Worm (Caenorhabditis elegans) whole organism, midembryonic: ENCODE results near the gene sgk-1.
A peak's percentile ranks its signal among the peaks of the same experiment; 100 is the strongest.

Source experiments
- T22C8.4 ChIP-seq: fragments of 200-800 bp; sonication (Bioruptor generic); IDR thresholded peaks from 2 replicates; pipeline ENCODE4 v1.3.6; 2022; ENCODE audit warnings: missing genetic modification characterization, missing compliant biosample characterization
- cog-1 ChIP-seq: sonication (generic microtip); optimal IDR thresholded peaks from 2 replicates; lab custom pipeline; 2016; ENCODE audit warnings: missing genetic modification characterization, missing compliant biosample characterization
- flt-1 ChIP-seq: fragments of 200-800 bp; sonication (Bioruptor generic); IDR thresholded peaks from 2 replicates; pipeline ENCODE4 v1.3.6; 2022; ENCODE audit warnings: missing genetic modification characterization, missing compliant biosample characterization
- klf-2 ChIP-seq: fragments of 200-800 bp; sonication (Bioruptor generic); conservative IDR thresholded peaks from 2 replicates; pipeline ENCODE4 v1.3.6; 2022; ENCODE audit warnings: missing genetic modification reagents, missing genetic modification characterization, missing compliant biosample characterization
- med-1 ChIP-seq: sonication (generic microtip); optimal IDR thresholded peaks from 2 replicates; lab custom pipeline; 2017; ENCODE audit warnings: missing genetic modification characterization, mild to moderate bottlenecking, missing compliant biosample characterization, antibody characterized with exemption, missing genetic modification reagents; ENCODE audit not compliant: insufficient read depth
- ref-1 ChIP-seq: fragments of 200-800 bp; sonication (Bioruptor generic); conservative IDR thresholded peaks from 2 replicates; pipeline ENCODE4 v1.3.6; 2022; ENCODE audit warnings: missing genetic modification reagents, missing genetic modification characterization, missing compliant biosample characterization
- tab-1 ChIP-seq: fragments of 200-800 bp; sonication (Bioruptor generic); IDR thresholded peaks from 2 replicates; pipeline ENCODE4 v1.3.6; 2022; ENCODE audit warnings: missing genetic modification characterization, missing compliant biosample characterization
- ztf-23 ChIP-seq: fragments of 200-800 bp; sonication (Bioruptor generic); IDR thresholded peaks from 2 replicates; pipeline ENCODE4 v1.3.6; 2022; ENCODE audit warnings: missing genetic modification reagents, missing genetic modification characterization, missing compliant biosample characterization
- ztf-29 ChIP-seq: fragments of 200-800 bp; sonication (Bioruptor generic); IDR thresholded peaks from 2 replicates; pipeline ENCODE4 v1.3.6; 2022; ENCODE audit warnings: missing genetic modification reagents, missing genetic modification characterization, missing compliant biosample characterization

sgk-1 gene

DNA sequence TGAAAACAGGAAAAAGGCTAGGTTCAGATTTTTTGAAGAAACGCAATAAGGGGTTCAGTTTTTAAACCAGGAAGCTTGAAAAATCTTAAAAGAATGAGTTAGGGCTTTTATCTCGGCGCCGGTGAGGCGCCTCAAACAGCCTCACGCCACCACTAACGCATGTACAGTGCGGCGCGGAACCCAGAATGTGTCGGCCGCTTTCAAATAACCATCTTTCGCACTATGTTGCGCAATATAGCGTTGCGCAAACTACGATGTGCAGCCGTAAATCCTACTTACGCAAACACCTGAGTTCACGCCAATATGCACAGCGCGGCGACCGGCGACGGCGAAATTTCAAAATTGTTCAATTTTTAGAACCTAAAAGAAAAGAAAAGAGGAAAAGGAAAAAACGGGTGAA is 27.7 kb upstream of the sgk-1 start:
- no peak for TF ChIP-seq ztf-29 (GFP tag; lab: Robert Waterston, UW)
- TF ChIP-seq flt-1 (GFP tag; lab: Robert Waterston, UW): no peak
- no peak for TF ChIP-seq ref-1 (GFP tag; lab: Robert Waterston, UW)
- no peak for TF ChIP-seq T22C8.4
- no peak for TF ChIP-seq ztf-23 (GFP tag; lab: Robert Waterston, UW)
- TF ChIP-seq klf-2 (GFP tag; lab: Robert Waterston, UW): no peak
- TF ChIP-seq tab-1 (GFP tag; lab: Robert Waterston, UW): no peak
- TF ChIP-seq cog-1 (tag; lab: Kevin White, UChicago): no peak
- no peak for TF ChIP-seq med-1 (GFP tag; lab: Kevin White, UChicago)

DNA sequence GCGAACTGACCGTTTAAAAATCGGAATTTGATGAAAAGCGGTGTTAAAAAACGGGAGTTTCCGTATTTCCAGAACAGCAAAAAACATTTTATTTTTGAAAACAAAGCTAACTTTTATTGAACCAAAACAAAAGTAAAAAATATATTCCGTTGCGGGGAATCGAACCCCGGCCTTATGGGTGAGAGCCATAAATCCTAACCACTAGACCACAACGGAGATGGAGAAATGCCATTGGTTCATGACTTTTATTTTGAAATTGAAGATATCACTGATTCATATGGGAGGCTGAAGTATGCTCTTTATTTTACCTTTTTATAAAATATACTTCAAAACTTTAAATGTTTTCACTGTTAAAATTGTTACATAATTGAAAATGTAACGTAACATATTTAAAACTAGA is 23.2 kb upstream of the sgk-1 start:
- no peak for TF ChIP-seq klf-2 (GFP tag; lab: Robert Waterston, UW)
- no peak for TF ChIP-seq ztf-29 (GFP tag; lab: Robert Waterston, UW)
- TF ChIP-seq cog-1 (tag; lab: Kevin White, UChicago): no peak
- no peak for TF ChIP-seq med-1 (GFP tag; lab: Kevin White, UChicago)

DNA sequence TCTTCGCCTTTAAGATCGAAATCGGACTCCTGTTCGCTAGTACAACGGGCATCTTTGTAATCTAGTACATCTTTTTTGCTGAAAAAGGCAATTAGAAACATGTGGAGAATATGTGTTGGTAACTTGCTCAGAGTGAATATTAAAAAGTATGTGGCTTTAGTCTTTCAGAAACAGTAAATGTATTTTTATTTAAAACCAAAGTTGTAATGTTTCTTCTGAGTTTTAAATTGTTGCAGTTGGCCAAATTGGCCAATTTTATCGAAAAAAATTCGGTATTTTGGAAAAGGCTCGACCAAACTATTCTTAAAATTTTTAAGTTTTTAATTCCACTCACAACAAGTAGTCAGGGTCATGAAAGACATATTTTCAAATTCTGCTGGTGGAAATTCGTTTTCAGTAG is 21.2 kb upstream of the sgk-1 start, which contains the start of gene F52E10.2:
Gene F52E10.2 (minus strand): TSS at position 101 of the 400 bp plus-strand sequence.
- TF ChIP-seq T22C8.4: no peak
- TF ChIP-seq cog-1 (tag; lab: Kevin White, UChicago): no peak
- no peak for TF ChIP-seq ref-1 (GFP tag; lab: Robert Waterston, UW)
- no peak for TF ChIP-seq tab-1 (GFP tag; lab: Robert Waterston, UW)
- no peak for TF ChIP-seq flt-1 (GFP tag; lab: Robert Waterston, UW)
- TF ChIP-seq med-1 (GFP tag; lab: Kevin White, UChicago): no peak
- no peak for TF ChIP-seq ztf-29 (GFP tag; lab: Robert Waterston, UW)
- TF ChIP-seq klf-2 (GFP tag; lab: Robert Waterston, UW): no peak
- TF ChIP-seq ztf-23 (GFP tag; lab: Robert Waterston, UW): no peak

DNA sequence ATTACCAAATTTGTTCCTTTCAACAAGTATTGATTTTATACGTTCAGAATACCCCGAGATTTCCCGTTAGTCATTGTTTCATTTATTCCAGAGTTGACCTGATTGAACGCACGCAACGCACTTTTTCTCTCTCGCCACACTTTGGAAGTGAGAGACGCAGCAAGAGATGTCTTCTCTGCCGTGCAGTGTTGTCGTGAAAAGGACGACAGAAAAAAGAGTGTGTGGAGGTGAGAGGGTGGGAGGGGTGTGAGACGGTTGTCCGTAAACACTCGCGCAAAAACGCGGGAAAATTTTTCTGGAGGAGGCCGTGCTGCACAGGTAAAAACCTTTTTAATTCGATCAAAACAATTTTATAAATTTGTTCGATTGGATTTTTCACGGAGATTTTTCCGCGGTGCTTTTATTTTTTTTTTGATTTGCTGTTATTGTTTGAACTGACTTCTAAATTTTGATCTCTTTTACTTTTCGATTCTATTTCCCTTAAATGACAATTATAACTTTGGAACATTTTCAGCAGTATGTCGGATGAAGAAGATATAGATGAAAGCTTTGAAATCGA is 13.4 kb upstream of the sgk-1 start, which contains the start of gene sdc-1:
Gene sdc-1 (plus strand): TSS at position 509 of the 559 bp plus-strand sequence.
- TF ChIP-seq ztf-23 (GFP tag; lab: Robert Waterston, UW) (0 out of 2 replicates have a peak, but pooled peaks have one; percentile 28), T22C8.4 (no peak; the same call in 1 of the 2 replicates), klf-2 (GFP tag; lab: Robert Waterston, UW) (no peak)

DNA sequence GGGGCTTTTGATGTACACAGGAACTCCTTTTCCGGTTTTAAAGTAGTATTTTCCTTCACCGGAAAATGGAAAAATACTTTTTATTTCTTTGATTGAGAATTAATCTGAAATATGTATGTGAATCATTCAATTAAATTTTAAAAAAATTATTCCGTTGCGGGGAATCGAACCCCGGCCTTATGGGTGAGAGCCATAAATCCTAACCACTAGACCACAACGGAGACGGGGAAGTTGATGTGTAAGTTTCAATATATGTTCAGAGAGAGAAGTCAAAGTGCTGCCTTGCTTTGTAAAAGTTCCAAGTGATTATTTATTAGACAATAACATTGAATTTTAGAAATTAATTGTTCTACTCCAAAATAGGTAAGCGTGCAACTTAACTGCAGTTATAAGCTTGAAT is 9.2 kb upstream of the sgk-1 start:
- no peak for TF ChIP-seq cog-1 (tag; lab: Kevin White, UChicago)
- TF ChIP-seq ztf-29 (GFP tag; lab: Robert Waterston, UW): peak; percentile 23; the same call in 1 of the 2 replicates
- peak; percentile 67 for TF ChIP-seq ztf-23 (GFP tag; lab: Robert Waterston, UW)
- peak; percentile 70 for TF ChIP-seq tab-1 (GFP tag; lab: Robert Waterston, UW)
- no peak for TF ChIP-seq ref-1 (GFP tag; lab: Robert Waterston, UW)
- TF ChIP-seq T22C8.4: no peak
- 0 out of 2 replicates have a peak, but pooled peaks have one; percentile 39 for TF ChIP-seq flt-1 (GFP tag; lab: Robert Waterston, UW)
- peak; percentile 29 for TF ChIP-seq med-1 (GFP tag; lab: Kevin White, UChicago)
- TF ChIP-seq klf-2 (GFP tag; lab: Robert Waterston, UW): no peak

DNA sequence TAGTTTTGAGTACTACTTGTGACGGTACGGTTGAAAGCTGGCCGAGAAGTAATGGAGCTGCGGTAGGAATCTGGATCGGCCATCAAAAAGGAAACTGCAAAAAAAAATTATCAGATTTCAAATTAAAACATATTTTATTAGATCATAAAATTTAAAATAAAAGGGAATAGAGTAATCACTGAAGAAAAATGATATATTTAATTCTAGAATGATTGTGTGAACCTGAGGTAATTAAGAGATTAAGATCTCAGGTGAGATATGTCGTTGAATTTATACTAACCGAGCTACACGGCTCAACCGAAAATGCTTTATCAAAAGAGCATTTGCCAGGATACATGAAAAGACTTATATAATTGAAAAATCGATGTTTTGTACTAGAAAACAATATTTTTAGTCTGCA is 8.0 kb upstream of the sgk-1 start, which contains the start of gene ifa-3:
Gene ifa-3 (minus strand): TSS at position 101 of the 400 bp plus-strand sequence.
- TF ChIP-seq flt-1 (GFP tag; lab: Robert Waterston, UW) (no peak), tab-1 (GFP tag; lab: Robert Waterston, UW) (no peak), T22C8.4 (no peak), med-1 (GFP tag; lab: Kevin White, UChicago) (no peak), ref-1 (GFP tag; lab: Robert Waterston, UW) (no peak), ztf-23 (GFP tag; lab: Robert Waterston, UW) (no peak)

DNA sequence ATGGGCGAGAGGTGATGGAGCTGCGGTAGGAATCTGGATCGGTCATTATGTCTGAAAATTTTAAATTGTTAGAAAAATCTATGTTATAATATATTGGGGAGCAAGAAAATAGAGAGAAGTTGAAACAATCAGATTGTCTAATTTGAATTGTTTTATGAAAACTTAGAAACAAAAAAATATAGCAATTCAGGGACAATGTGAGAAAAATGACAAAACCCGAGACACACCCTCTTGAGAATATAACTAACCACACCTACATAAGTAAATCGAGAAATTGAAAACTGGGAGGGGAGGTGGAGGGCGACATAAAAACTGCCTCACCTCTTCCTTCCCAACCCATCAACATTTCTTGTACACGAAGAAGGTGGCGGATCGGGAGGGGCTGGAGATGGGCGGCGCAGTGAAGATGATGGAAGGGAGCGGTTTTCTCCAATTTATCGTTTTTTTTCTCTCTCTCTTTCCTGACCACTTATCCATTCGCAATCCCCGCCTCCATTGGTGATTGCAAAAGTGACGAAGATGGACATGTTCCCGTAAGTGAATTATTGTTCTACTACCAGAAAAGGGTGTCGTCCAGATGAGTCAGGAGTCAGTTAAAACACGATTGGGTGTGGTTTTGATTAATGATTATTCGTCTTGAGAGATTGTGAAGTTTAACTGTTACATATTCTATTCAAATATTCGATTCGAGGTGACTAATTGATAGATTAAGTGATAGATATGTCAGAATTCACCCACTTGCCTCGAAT is 3.9 kb upstream of the sgk-1 start, which contains the start of gene mua-6:
Gene mua-6 (minus strand): TSS at position 51 of the 749 bp plus-strand sequence.
- TF ChIP-seq ztf-29 (GFP tag; lab: Robert Waterston, UW): no peak
- 0 out of 2 replicates have a peak, but pooled peaks have one; percentile 21 for TF ChIP-seq flt-1 (GFP tag; lab: Robert Waterston, UW)

DNA sequence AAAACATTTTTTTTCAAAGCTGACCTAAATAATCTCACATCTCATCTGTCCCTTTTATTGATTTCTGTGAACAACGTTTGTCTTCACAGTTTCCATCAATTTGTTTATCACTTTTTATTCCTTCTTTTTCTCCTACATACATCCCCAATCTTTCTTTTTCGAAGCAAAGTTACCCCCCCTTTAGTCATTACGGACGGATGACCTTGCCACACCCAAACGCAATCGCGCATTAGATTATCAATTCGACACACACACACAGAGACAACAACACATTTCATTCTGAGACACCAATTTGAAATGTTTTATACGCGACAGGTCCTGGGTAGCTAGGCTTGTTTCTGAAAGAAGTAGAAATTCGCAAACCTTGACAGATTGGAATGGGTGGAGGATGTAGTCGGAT is 1.4 kb upstream of the sgk-1 start:
- TF ChIP-seq ztf-29 (GFP tag; lab: Robert Waterston, UW): no peak
- no peak for TF ChIP-seq cog-1 (tag; lab: Kevin White, UChicago)
- no peak for TF ChIP-seq T22C8.4
- TF ChIP-seq ref-1 (GFP tag; lab: Robert Waterston, UW): no peak
- no peak for TF ChIP-seq tab-1 (GFP tag; lab: Robert Waterston, UW)
- no peak for TF ChIP-seq flt-1 (GFP tag; lab: Robert Waterston, UW)
- TF ChIP-seq ztf-23 (GFP tag; lab: Robert Waterston, UW): no peak
- no peak for TF ChIP-seq med-1 (GFP tag; lab: Kevin White, UChicago)

DNA sequence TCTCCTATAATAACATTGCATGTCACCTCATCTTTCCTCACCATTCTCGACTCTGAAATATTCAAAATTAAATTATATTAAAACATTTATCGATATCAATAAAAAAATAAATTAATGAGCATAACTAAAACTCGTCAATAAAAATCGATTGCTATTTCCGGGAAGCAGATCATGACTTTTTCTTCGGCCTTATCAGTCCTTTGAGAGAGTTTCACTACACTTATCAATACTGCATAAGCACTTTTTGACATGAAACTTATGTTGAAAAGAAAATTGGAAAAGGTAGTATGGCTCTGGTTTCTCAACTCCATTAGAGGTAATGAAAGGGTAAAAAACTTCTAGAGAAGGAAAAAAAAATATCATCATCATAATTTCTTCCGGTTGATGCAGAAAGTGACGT is 1.8 kb downstream of the sgk-1 start:
- TF ChIP-seq ref-1 (GFP tag; lab: Robert Waterston, UW): no peak
- no peak for TF ChIP-seq med-1 (GFP tag; lab: Kevin White, UChicago)
